Worm (Caenorhabditis elegans): ENCODE measurements around the gene kin-21.
A peak's percentile ranks its signal among the peaks of the same experiment; 100 is the strongest.

kin-21 gene

ce11 chrIV:9832586-9832985 lies at the start of gene kin-21:
Gene kin-21 (plus strand): TSS chrIV:9832886.
- TF ChIP-seq ZK546.5 (tag; optimal IDR thresholded peaks at IDR 0.05): no peak
- no peak for TF ChIP-seq peb-1 (tag; optimal IDR thresholded peaks at IDR 0.05)
- TF ChIP-seq sem-4 (tag; optimal IDR thresholded peaks at IDR 0.05): no peak
- TF ChIP-seq crh-2 (tag; optimal IDR thresholded peaks at IDR 0.05): no peak
- TF ChIP-seq nhr-12 (tag; optimal IDR thresholded peaks at IDR 0.05): no peak
- TF ChIP-seq F13H6.1 (tag; optimal IDR thresholded peaks at IDR 0.05): no peak

- TF ChIP-seq aly-2 (tag; optimal IDR thresholded peaks at IDR 0.05) (no peak), sem-4 (tag; optimal IDR thresholded peaks at IDR 0.05) (no peak), nhr-23 (tag; optimal IDR thresholded peaks at IDR 0.05) (no peak), R02D3.7 (tag; optimal IDR thresholded peaks at IDR 0.05) (no peak), nhr-21 (tag; optimal IDR thresholded peaks at IDR 0.05) (no peak), nhr-10 (tag; optimal IDR thresholded peaks at IDR 0.05) (no peak), blmp-1 (tag; optimal IDR thresholded peaks at IDR 0.05; ENCODE audit: insufficient read depth) (no peak), mab-5 (tag; optimal IDR thresholded peaks at IDR 0.05) (no peak), sma-9 (GFP tag; optimal IDR thresholded peaks at IDR 0.05) (no peak), sma-9 (tag; optimal IDR thresholded peaks at IDR 0.05) (no peak), nhr-77 (tag; optimal IDR thresholded peaks at IDR 0.05) (no peak), lsy-2 (tag; optimal IDR thresholded peaks at IDR 0.05) (no peak)
Observed at ce11 chrIV:9784689-9785088, 48.0 kb upstream of the kin-21 start, which contains the start of gene sre-4. Gene sre-4 (minus strand): TSS chrIV:9784789.

- no peak for TF ChIP-seq ZK546.5 (tag; optimal IDR thresholded peaks at IDR 0.05)
- TF ChIP-seq elt-3 (tag; optimal IDR thresholded peaks at IDR 0.05): no peak
- TF ChIP-seq alr-1 (tag; optimal IDR thresholded peaks at IDR 0.05): no peak
- TF ChIP-seq nhr-25 (tag; optimal IDR thresholded peaks at IDR 0.05): no peak
- no peak for TF ChIP-seq sma-3 (GFP tag; optimal IDR thresholded peaks at IDR 0.05)
- no peak for TF ChIP-seq lin-13 (GFP tag; optimal IDR thresholded peaks at IDR 0.05)
- TF ChIP-seq sem-4 (tag; optimal IDR thresholded peaks at IDR 0.05): no peak
- TF ChIP-seq nhr-23 (tag; optimal IDR thresholded peaks at IDR 0.05): no peak
- TF ChIP-seq skn-1 (tag; optimal IDR thresholded peaks at IDR 0.05): no peak
- TF ChIP-seq unc-55 (GFP tag; optimal IDR thresholded peaks at IDR 0.05): no peak
Observed at ce11 chrIV:9789496-9789895, 43.2 kb upstream of the kin-21 start, which contains the start of gene T13F2.4. Gene T13F2.4 (plus strand): TSS chrIV:9789796.

ce11 chrIV:9790708-9791107 lies 42.0 kb upstream of the kin-21 start:
- TF ChIP-seq nhr-23 (tag; optimal IDR thresholded peaks at IDR 0.05) (no peak), fos-1 (tag; optimal IDR thresholded peaks at IDR 0.05) (no peak), elt-3 (tag; optimal IDR thresholded peaks at IDR 0.05) (no peak), F13H6.1 (tag; optimal IDR thresholded peaks at IDR 0.05) (no peak), aly-2 (tag; optimal IDR thresholded peaks at IDR 0.05) (no peak), ama-1 (optimal IDR thresholded peaks at IDR 0.05) (no peak), gmeb-1 (tag; optimal IDR thresholded peaks at IDR 0.05) (no peak), nhr-21 (tag; optimal IDR thresholded peaks at IDR 0.05) (peak; percentile 2), lin-39 (tag; optimal IDR thresholded peaks at IDR 0.05) (peak; percentile 56), lin-11 (tag; optimal IDR thresholded peaks at IDR 0.05) (no peak), ceh-16 (tag; optimal IDR thresholded peaks at IDR 0.05) (peak; percentile 78), Y55F3AM.14 (GFP tag; optimal IDR thresholded peaks at IDR 0.05) (no peak), ztf-11 (tag; optimal IDR thresholded peaks at IDR 0.05) (no peak), mbf-1 (tag; optimal IDR thresholded peaks at IDR 0.05) (no peak), nhr-25 (tag; optimal IDR thresholded peaks at IDR 0.05) (peak; percentile 50)

ce11 chrIV:9795250-9795649 lies 37.4 kb upstream of the kin-21 start:
- no peak for TF ChIP-seq lin-13 (GFP tag; optimal IDR thresholded peaks at IDR 0.05)
- no peak for TF ChIP-seq Y55F3AM.14 (GFP tag; optimal IDR thresholded peaks at IDR 0.05)
- TF ChIP-seq unc-62 (GFP tag; optimal IDR thresholded peaks at IDR 0.05): no peak
- no peak for TF ChIP-seq F13H6.1 (tag; optimal IDR thresholded peaks at IDR 0.05)
- no peak for TF ChIP-seq mbf-1 (tag; optimal IDR thresholded peaks at IDR 0.05)
- no peak for TF ChIP-seq unc-55 (GFP tag; optimal IDR thresholded peaks at IDR 0.05)

- no peak for TF ChIP-seq unc-39 (tag; optimal IDR thresholded peaks at IDR 0.05)
Observed at ce11 chrIV:9796494-9796893, 36.2 kb upstream of the kin-21 start, which contains the start of gene pis-1. Gene pis-1 (minus strand): TSS chrIV:9796594.
